Fruit fly (Drosophila melanogaster) S2 (cell line): Measurements from ENCODE around the gene CG10175.

Experiments used
- CG8478 ChIP-seq: fragments of >200 bp; optimal IDR thresholded peaks from 2 replicates; lab custom pipeline; 2018
- CTCF ChIP-seq, 2 experiments: fragments of >200 bp; optimal IDR thresholded peaks; 2 replicates each; lab custom pipeline; 2018

DNA sequence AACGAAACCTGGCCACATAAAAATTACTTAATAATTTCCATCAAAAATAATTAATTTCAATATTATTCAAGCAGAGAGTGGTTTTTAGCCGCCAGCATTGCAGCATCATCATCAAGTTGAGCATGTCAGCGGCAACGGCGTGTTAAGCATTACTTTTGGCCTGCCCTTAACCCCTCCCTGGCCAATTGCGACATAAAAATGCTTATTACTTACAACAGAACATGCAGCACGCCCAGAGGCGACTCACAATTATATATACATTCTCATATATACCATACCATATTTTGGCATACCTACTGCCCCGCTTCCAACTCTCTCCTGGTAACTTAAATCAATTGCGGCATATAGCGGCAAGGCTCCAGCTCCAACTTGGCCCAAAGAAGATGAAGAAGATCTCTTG is 19.4 kb downstream of the CG10175 start:
- TF ChIP-seq CG8478 (lab: Kevin White, UChicago) (no peak), CTCF (optimal IDR thresholded peaks at IDR 0.05; lab: Kevin White, UChicago) (no peak)
